Worm (Caenorhabditis elegans): Measurements from ENCODE around the gene srsx-18.

DNA sequence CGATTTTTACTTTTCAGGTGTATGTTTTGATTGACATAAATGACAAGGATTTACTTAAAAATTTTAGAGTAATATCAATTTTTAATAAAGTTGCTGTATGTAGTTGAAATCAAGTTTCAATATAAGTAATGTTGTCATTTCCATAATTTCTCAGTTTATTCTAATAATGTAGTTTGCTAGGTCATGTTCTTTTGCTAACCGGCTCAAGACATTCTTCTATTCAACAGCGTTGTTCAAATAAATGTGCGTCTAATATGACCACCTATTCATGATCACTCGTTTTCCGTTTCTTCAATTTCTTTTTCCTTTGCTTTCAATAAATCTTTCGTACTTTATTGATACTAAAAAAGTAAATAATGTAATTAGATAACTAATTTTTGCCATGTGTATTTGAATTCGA, 42.3 kb upstream of the srsx-18 start, which contains the start of gene C02G6.3:
- TF ChIP-seq dao-5 (tag; optimal IDR thresholded peaks at IDR 0.05), result no peak
- no peak for TF ChIP-seq him-1 (tag; optimal IDR thresholded peaks at IDR 0.05)

Measured in whole organism, L4/young adult.